Worm (Caenorhabditis elegans): Measurements from ENCODE around the gene F46B6.12.

- no peak for TF ChIP-seq egl-5 (tag; optimal IDR thresholded peaks at IDR 0.05)
- TF ChIP-seq pha-4 (tag; optimal IDR thresholded peaks at IDR 0.05) = peak; percentile 61
- no peak for TF ChIP-seq ama-1 (optimal IDR thresholded peaks at IDR 0.05)
- TF ChIP-seq elt-3 (tag; optimal IDR thresholded peaks at IDR 0.05) = no peak
- TF ChIP-seq lin-39 (tag; optimal IDR thresholded peaks at IDR 0.05) = no peak
- TF ChIP-seq nhr-43 (tag; optimal IDR thresholded peaks at IDR 0.05; ENCODE audit: poor library complexity, severe bottlenecking) = no peak
- TF ChIP-seq elt-2 (tag; optimal IDR thresholded peaks at IDR 0.05) = peak; percentile 87
- TF ChIP-seq zag-1 (tag; optimal IDR thresholded peaks at IDR 0.05) = no peak
Observed at ce11 chrV:9791332-9791731, 15.7 kb upstream of the F46B6.12 start, which contains the start of gene lipl-2.

All from whole organism, L3 larva.